Worm (Caenorhabditis elegans): ENCODE measurements around the gene Y51H7C.13.
A peak's percentile ranks its signal among the peaks of the same experiment; 100 is the strongest.

Y51H7C.13 gene

ce11 chrII:1437449-1438335 is 28.7 kb downstream of the Y51H7C.13 start, which contains the start of gene nol-6:
nol-6 (minus strand) TSS chrII:1437499.
- TF ChIP-seq T20F7.1 (GFP tag; optimal IDR thresholded peaks at IDR 0.05): peak; percentile 95
- no peak for TF ChIP-seq madf-9 (GFP tag; conservative IDR thresholded peaks at IDR 0.05)
- peak; percentile 82 for TF ChIP-seq dpl-1 (GFP tag; optimal IDR thresholded peaks at IDR 0.05)
- no peak for TF ChIP-seq ces-1 (GFP tag; optimal IDR thresholded peaks at IDR 0.05)
- peak; percentile 75 for TF ChIP-seq R02D3.7 (tag; optimal IDR thresholded peaks at IDR 0.05)
- TF ChIP-seq F10B5.3 (tag; optimal IDR thresholded peaks at IDR 0.05): no peak
- no peak for TF ChIP-seq ceh-62 (tag; optimal IDR thresholded peaks at IDR 0.05)
- TF ChIP-seq mxl-2 (GFP tag; conservative IDR thresholded peaks at IDR 0.05): no peak
- peak; percentile 95 for TF ChIP-seq Y48G9A.11 (GFP tag; IDR thresholded peaks at IDR 0.05)
- peak; percentile 38 for TF ChIP-seq nhr-28 (tag; optimal IDR thresholded peaks at IDR 0.05)
- no peak for TF ChIP-seq F44E2.7 (GFP tag; IDR thresholded peaks at IDR 0.05)

- TF ChIP-seq aha-1 (tag) (peak; percentile 96), egl-43 (GFP tag; IDR thresholded peaks at IDR 0.05) (no peak)
Measured at ce11 chrII:1436715-1437114, 29.6 kb downstream of the Y51H7C.13 start.

ce11 chrII:1423660-1424059 is 42.7 kb downstream of the Y51H7C.13 start, which contains the start of gene Y51H7C.10:
Y51H7C.10 (minus strand) TSS chrII:1423760.
- TF ChIP-seq dpl-1 (GFP tag; optimal IDR thresholded peaks at IDR 0.05) (no peak), lir-3 (tag; optimal IDR thresholded peaks at IDR 0.05) (no peak), vab-7 (GFP tag; IDR thresholded peaks at IDR 0.05) (no peak), nhr-10 (tag; optimal IDR thresholded peaks at IDR 0.05) (no peak), lin-39 (tag; optimal IDR thresholded peaks at IDR 0.05) (no peak), egl-43 (GFP tag; IDR thresholded peaks at IDR 0.05) (no peak), rbr-2 (tag; optimal IDR thresholded peaks at IDR 0.05) (no peak), snpc-4 (tag; optimal IDR thresholded peaks at IDR 0.05) (no peak)

ce11 chrII:1420806-1421463 is 45.4 kb downstream of the Y51H7C.13 start:
- TF ChIP-seq hmg-1.1 (GFP tag; IDR thresholded peaks at IDR 0.05): no peak
- peak; percentile 94 for TF ChIP-seq aha-1 (tag)
- TF ChIP-seq unc-62 (GFP tag; optimal IDR thresholded peaks at IDR 0.05 in 1 of 2): peak in 1 of 2 experiments; percentile 90
- TF ChIP-seq unc-62 (tag; optimal IDR thresholded peaks at IDR 0.05): no peak

ce11 chrII:1419994-1420393 is 46.4 kb downstream of the Y51H7C.13 start:
- TF ChIP-seq nhr-41 (GFP tag; IDR thresholded peaks at IDR 0.05) (no peak), ceh-28 (tag; optimal IDR thresholded peaks at IDR 0.05) (peak; percentile 68)
